Worm (Caenorhabditis elegans): ENCODE results near the gene F57E7.4.

The F57E7.4 gene

ce11 chrV:16499006-16499405 lies 18.2 kb upstream of the F57E7.4 start, which contains the start of gene F36D3.1:
TSS of gene F36D3.1 (plus strand) at chrV:16499352.
- TF ChIP-seq hlh-1 (tag; optimal IDR thresholded peaks at IDR 0.05) (peak; percentile 50), ces-1 (GFP tag; optimal IDR thresholded peaks at IDR 0.05) (peak; percentile 20), drap-1 (GFP tag; optimal IDR thresholded peaks at IDR 0.05) (no peak), lsy-2 (tag; optimal IDR thresholded peaks at IDR 0.05) (peak; percentile 45), mep-1 (tag; optimal IDR thresholded peaks at IDR 0.05) (peak; percentile 44), tbx-8 (GFP tag; optimal IDR thresholded peaks at IDR 0.05) (no peak), elt-3 (tag; optimal IDR thresholded peaks at IDR 0.05) (no peak), cnd-1 (tag; optimal IDR thresholded peaks at IDR 0.05) (no peak), pha-4 (tag; optimal IDR thresholded peaks at IDR 0.05) (peak; percentile 34), snpc-4 (tag; optimal IDR thresholded peaks at IDR 0.05) (no peak), unc-120 (tag; optimal IDR thresholded peaks at IDR 0.05; ENCODE audit: poor library complexity, severe bottlenecking) (no peak)

- no peak for TF ChIP-seq elt-3 (tag; optimal IDR thresholded peaks at IDR 0.05)
- no peak for TF ChIP-seq ham-2 (GFP tag; optimal IDR thresholded peaks at IDR 0.05)
- no peak for TF ChIP-seq elt-1 (tag; optimal IDR thresholded peaks at IDR 0.05; ENCODE audit: borderline replicate concordance, insufficient read depth)
Measured at ce11 chrV:16497504-16497903, 16.7 kb upstream of the F57E7.4 start, which contains the start of gene srh-136. TSS of gene srh-136 (minus strand) at chrV:16497596.

ce11 chrV:16494359-16494758 lies 13.5 kb upstream of the F57E7.4 start, which contains the start of gene comt-2:
TSS of gene comt-2 (minus strand) at chrV:16494489.
- no peak for TF ChIP-seq pha-4 (tag; optimal IDR thresholded peaks at IDR 0.05)
- no peak for TF ChIP-seq mls-2 (tag; optimal IDR thresholded peaks at IDR 0.05)
- no peak for TF ChIP-seq zip-8 (tag; optimal IDR thresholded peaks at IDR 0.05)
- no peak for TF ChIP-seq ceh-83 (GFP tag; optimal IDR thresholded peaks at IDR 0.05)
- no peak for TF ChIP-seq nhr-76 (tag; optimal IDR thresholded peaks at IDR 0.05)
- no peak for TF ChIP-seq M03D4.4 (tag; optimal IDR thresholded peaks at IDR 0.05)
- no peak for TF ChIP-seq mep-1 (tag; optimal IDR thresholded peaks at IDR 0.05)
- no peak for TF ChIP-seq flh-1 (GFP tag; optimal IDR thresholded peaks at IDR 0.05)
- TF ChIP-seq ceh-43 (GFP tag; optimal IDR thresholded peaks at IDR 0.05) = no peak

- TF ChIP-seq unc-62 (GFP tag; optimal IDR thresholded peaks at IDR 0.05) (no peak), mab-5 (tag; optimal IDR thresholded peaks at IDR 0.05) (no peak), lsy-2 (tag; optimal IDR thresholded peaks at IDR 0.05) (no peak), nhr-76 (tag; optimal IDR thresholded peaks at IDR 0.05) (no peak), sptf-1 (tag; optimal IDR thresholded peaks at IDR 0.05) (no peak), unc-120 (tag; optimal IDR thresholded peaks at IDR 0.05; ENCODE audit: poor library complexity, severe bottlenecking) (no peak), drap-1 (GFP tag; optimal IDR thresholded peaks at IDR 0.05) (no peak), M03D4.4 (tag; optimal IDR thresholded peaks at IDR 0.05) (no peak), nhr-237 (tag; optimal IDR thresholded peaks at IDR 0.05) (no peak), zip-8 (tag; optimal IDR thresholded peaks at IDR 0.05) (no peak), bed-3 (GFP tag; optimal IDR thresholded peaks at IDR 0.05) (no peak), cnd-1 (tag; optimal IDR thresholded peaks at IDR 0.05) (no peak)
Measured at ce11 chrV:16488172-16488571, 7.4 kb upstream of the F57E7.4 start, which contains the start of gene sqst-4. TSS of gene sqst-4 (plus strand) at chrV:16488472.

ce11 chrV:16487474-16487873 lies 6.7 kb upstream of the F57E7.4 start, which contains the start of gene Y32B12A.5:
TSS of gene Y32B12A.5 (minus strand) at chrV:16487574.
- TF ChIP-seq nhr-76 (tag; optimal IDR thresholded peaks at IDR 0.05) (no peak), mab-5 (tag; optimal IDR thresholded peaks at IDR 0.05) (no peak)

ce11 chrV:16483681-16484080 lies 2.9 kb upstream of the F57E7.4 start, which contains the start of gene srh-139:
TSS of gene srh-139 (plus strand) at chrV:16483981.
- no peak for TF ChIP-seq mls-2 (tag; optimal IDR thresholded peaks at IDR 0.05)
- no peak for TF ChIP-seq sem-2 (GFP tag; optimal IDR thresholded peaks at IDR 0.05)
- no peak for TF ChIP-seq mab-5 (tag; optimal IDR thresholded peaks at IDR 0.05)
- TF ChIP-seq ceh-83 (GFP tag; optimal IDR thresholded peaks at IDR 0.05) = no peak
- TF ChIP-seq nhr-12 (tag; optimal IDR thresholded peaks at IDR 0.05) = no peak
- no peak for TF ChIP-seq nhr-237 (tag; optimal IDR thresholded peaks at IDR 0.05)
- no peak for TF ChIP-seq drap-1 (GFP tag; optimal IDR thresholded peaks at IDR 0.05)
- no peak for TF ChIP-seq zip-8 (tag; optimal IDR thresholded peaks at IDR 0.05)
- no peak for TF ChIP-seq ceh-39 (tag; optimal IDR thresholded peaks at IDR 0.05)
- no peak for TF ChIP-seq ztf-11 (tag; optimal IDR thresholded peaks at IDR 0.05)
- no peak for TF ChIP-seq nhr-76 (tag; optimal IDR thresholded peaks at IDR 0.05)
- TF ChIP-seq unc-39 (tag; optimal IDR thresholded peaks at IDR 0.05) = no peak
- TF ChIP-seq unc-120 (tag; optimal IDR thresholded peaks at IDR 0.05; ENCODE audit: poor library complexity, severe bottlenecking) = no peak
- TF ChIP-seq pha-4 (tag; optimal IDR thresholded peaks at IDR 0.05) = no peak
- TF ChIP-seq nhr-28 (tag; optimal IDR thresholded peaks at IDR 0.05) = no peak
- TF ChIP-seq ceh-43 (GFP tag; optimal IDR thresholded peaks at IDR 0.05) = no peak
- TF ChIP-seq bed-3 (GFP tag; optimal IDR thresholded peaks at IDR 0.05) = no peak

Measured in whole organism, mixed stage, embryonic.